Fruit fly (Drosophila melanogaster) whole organism, embryonic: ENCODE measurements around the gene brm.

ENCODE experiments used
- ATbp ChIP-seq: fragments of 200-800 bp; sonication (Bioruptor generic); optimal IDR thresholded peaks from 2 replicates; lab custom pipeline; 2017; ENCODE audit warnings: missing biosample characterization, mild to moderate bottlenecking, missing genetic modification characterization, missing genetic modification reagents
- Blimp-1 ChIP-seq: fragments of 200-800 bp; sonication (Bioruptor generic); optimal IDR thresholded peaks from 3 replicates; lab custom pipeline; 2018; ENCODE audit warnings: missing biosample characterization, missing genetic modification characterization, mild to moderate bottlenecking, moderate library complexity, missing genetic modification reagents
- CG11093 ChIP-seq: fragments of 200-800 bp; sonication (Bioruptor generic); IDR thresholded peaks from 3 replicates; pipeline ENCODE4 v1.3.6; 2022; ENCODE audit warnings: missing biosample characterization, missing genetic modification characterization
- CG12942 ChIP-seq: fragments of 200-800 bp; sonication (Bioruptor generic); optimal IDR thresholded peaks from 3 replicates; lab custom pipeline; 2016; ENCODE audit warnings: missing biosample characterization, missing genetic modification characterization
- CG14710 ChIP-seq: fragments of 200-800 bp; sonication (Bioruptor generic); optimal IDR thresholded peaks from 3 replicates; lab custom pipeline; 2019; ENCODE audit warnings: missing biosample characterization, mild to moderate bottlenecking, missing genetic modification characterization, moderate library complexity
- CG15514 ChIP-seq: fragments of 200-800 bp; sonication (Bioruptor generic); optimal IDR thresholded peaks from 3 replicates; lab custom pipeline; 2017; ENCODE audit warnings: missing biosample characterization, missing genetic modification characterization, mild to moderate bottlenecking, moderate library complexity, missing genetic modification reagents
- CG16863 ChIP-seq: fragments of 200-800 bp; sonication (Bioruptor generic); optimal IDR thresholded peaks from 3 replicates; lab custom pipeline; 2016; ENCODE audit warnings: missing biosample characterization, missing genetic modification characterization
- CG18599 ChIP-seq: fragments of 200-800 bp; sonication (Bioruptor generic); optimal IDR thresholded peaks from 3 replicates; lab custom pipeline; 2017; ENCODE audit warnings: missing biosample characterization, missing genetic modification characterization, mild to moderate bottlenecking, moderate library complexity, missing genetic modification reagents
- CG2116 ChIP-seq: fragments of 200-800 bp; sonication (Bioruptor generic); optimal IDR thresholded peaks from 3 replicates; lab custom pipeline; 2018; ENCODE audit warnings: missing biosample characterization, mild to moderate bottlenecking, missing genetic modification characterization
- CG2199 ChIP-seq: fragments of 200-800 bp; sonication (Bioruptor generic); IDR thresholded peaks from 3 replicates; pipeline ENCODE4 v1.3.6; 2022; ENCODE audit warnings: missing biosample characterization, missing genetic modification characterization
- CG31224 ChIP-seq: fragments of 200-800 bp; sonication (Bioruptor generic); IDR thresholded peaks from 2 replicates; pipeline ENCODE4 v1.3.6; 2022; ENCODE audit warnings: missing biosample characterization, missing genetic modification characterization
- CG3163 ChIP-seq: fragments of 200-800 bp; sonication (Bioruptor generic); optimal IDR thresholded peaks from 3 replicates; lab custom pipeline; 2016; ENCODE audit warnings: missing biosample characterization, missing genetic modification characterization
- CG4617 ChIP-seq: fragments of 200-800 bp; sonication (Bioruptor generic); optimal IDR thresholded peaks from 3 replicates; lab custom pipeline; 2016; ENCODE audit warnings: missing biosample characterization, missing genetic modification characterization, borderline replicate concordance
- CG5180 ChIP-seq: fragments of 200-800 bp; sonication (Bioruptor generic); optimal IDR thresholded peaks from 3 replicates; lab custom pipeline; 2017; ENCODE audit warnings: missing biosample characterization, missing genetic modification characterization, mild to moderate bottlenecking, moderate library complexity, missing genetic modification reagents
- CG6765 ChIP-seq: fragments of 200-800 bp; sonication (Bioruptor generic); optimal IDR thresholded peaks from 3 replicates; lab custom pipeline; 2017; ENCODE audit warnings: missing biosample characterization, mild to moderate bottlenecking, missing genetic modification characterization
- CG8478 ChIP-seq: fragments of >200 bp; optimal IDR thresholded peaks from 2 replicates; lab custom pipeline; 2018
- CG9727 ChIP-seq: fragments of 200-800 bp; sonication (Bioruptor generic); optimal IDR thresholded peaks from 3 replicates; lab custom pipeline; 2017; ENCODE audit warnings: missing biosample characterization, mild to moderate bottlenecking, missing genetic modification characterization
- CG9797 ChIP-seq: fragments of 200-800 bp; sonication (Bioruptor generic); optimal IDR thresholded peaks from 3 replicates; lab custom pipeline; 2018; ENCODE audit warnings: missing biosample characterization, mild to moderate bottlenecking, missing genetic modification characterization
- CG9876 ChIP-seq: fragments of 200-800 bp; sonication (Bioruptor generic); optimal IDR thresholded peaks from 2 replicates; lab custom pipeline; 2016; ENCODE audit warnings: missing biosample characterization, missing genetic modification characterization
- CoRest ChIP-seq: fragments of 200-800 bp; sonication (Bioruptor generic); optimal IDR thresholded peaks from 3 replicates; lab custom pipeline; 2018; ENCODE audit warnings: missing biosample characterization, mild to moderate bottlenecking, missing genetic modification characterization, moderate library complexity
- CrebB ChIP-seq: fragments of 200-800 bp; sonication (Bioruptor generic); optimal IDR thresholded peaks from 3 replicates; lab custom pipeline; 2018; ENCODE audit warnings: missing biosample characterization, mild to moderate bottlenecking, missing genetic modification characterization
- D19B ChIP-seq: fragments of 200-800 bp; sonication (Bioruptor generic); optimal IDR thresholded peaks from 2 replicates; lab custom pipeline; 2017; ENCODE audit warnings: missing biosample characterization, mild to moderate bottlenecking, missing genetic modification characterization
- Dbx ChIP-seq: fragments of 200-800 bp; sonication (Bioruptor generic); IDR thresholded peaks from 3 replicates; pipeline ENCODE4 v1.3.6; 2022; ENCODE audit warnings: missing biosample characterization, missing genetic modification characterization
- Dref ChIP-seq: fragments of 200-800 bp; sonication (Bioruptor generic); IDR thresholded peaks from 2 replicates; pipeline ENCODE4 v1.3.6; 2022; ENCODE audit warnings: missing biosample characterization, missing genetic modification characterization
- ERR ChIP-seq: fragments of 200-800 bp; sonication (Bioruptor generic); optimal IDR thresholded peaks from 2 replicates; lab custom pipeline; 2016; ENCODE audit warnings: missing biosample characterization, missing genetic modification characterization
- Ets65A ChIP-seq: fragments of 200-800 bp; sonication (Bioruptor generic); peaks from one replicate; lab custom pipeline; 2016; ENCODE audit warnings: missing biosample characterization, missing genetic modification characterization
- Fer2 ChIP-seq: fragments of 200-800 bp; sonication (Bioruptor generic); optimal IDR thresholded peaks from 2 replicates; lab custom pipeline; 2018; ENCODE audit warnings: missing biosample characterization, mild to moderate bottlenecking, missing genetic modification characterization, moderate library complexity
- H2.0 ChIP-seq: fragments of 200-800 bp; sonication (Bioruptor generic); IDR thresholded peaks from 2 replicates; pipeline ENCODE4 v1.3.6; 2022; ENCODE audit warnings: missing biosample characterization, missing genetic modification characterization
- HLH4C ChIP-seq: fragments of 200-800 bp; sonication (Bioruptor generic); IDR thresholded peaks from 3 replicates; pipeline ENCODE4 v1.3.6; 2022; ENCODE audit warnings: missing biosample characterization, missing genetic modification characterization; ENCODE audit not compliant: partially characterized antibody
- Hr39 ChIP-seq: fragments of >200 bp; optimal IDR thresholded peaks from 2 replicates; lab custom pipeline; 2017
- Jarid2 ChIP-seq: fragments of 200-800 bp; sonication (Bioruptor generic); optimal IDR thresholded peaks from 3 replicates; lab custom pipeline; 2017; ENCODE audit warnings: mild to moderate bottlenecking, missing biosample characterization, missing genetic modification reagents, missing genetic modification characterization
- MESR4 ChIP-seq: fragments of 200-800 bp; sonication (Bioruptor generic); optimal IDR thresholded peaks from 2 replicates; lab custom pipeline; 2018; ENCODE audit warnings: missing biosample characterization, mild to moderate bottlenecking, missing genetic modification characterization, moderate library complexity
- Med ChIP-seq: fragments of 200-800 bp; sonication (Bioruptor generic); peaks from one replicate; lab custom pipeline; 2016; ENCODE audit warnings: missing biosample characterization, missing genetic modification characterization, mild to moderate bottlenecking, inconsistent platforms, moderate library complexity
- NK7.1 ChIP-seq: fragments of 200-800 bp; sonication (Bioruptor generic); optimal IDR thresholded peaks from 3 replicates; lab custom pipeline; 2016; ENCODE audit warnings: missing biosample characterization, missing genetic modification characterization
- Side ChIP-seq: fragments of 200-800 bp; sonication (Bioruptor generic); optimal IDR thresholded peaks from 2 replicates; lab custom pipeline; 2016; ENCODE audit warnings: missing biosample characterization, missing genetic modification characterization
- Taf1 ChIP-seq: fragments of 200-800 bp; sonication (Bioruptor generic); IDR thresholded peaks from 2 replicates; pipeline ENCODE4 v1.3.6; 2022; ENCODE audit warnings: missing biosample characterization, missing genetic modification characterization
- Xbp1 ChIP-seq: fragments of 200-800 bp; sonication (Bioruptor generic); optimal IDR thresholded peaks from 3 replicates; lab custom pipeline; 2016; ENCODE audit warnings: missing biosample characterization, mild to moderate bottlenecking, missing genetic modification characterization
- ac ChIP-seq: fragments of 200-800 bp; sonication (Bioruptor generic); optimal IDR thresholded peaks from 3 replicates; lab custom pipeline; 2017; ENCODE audit warnings: missing biosample characterization, mild to moderate bottlenecking, missing genetic modification characterization
- aop ChIP-seq: fragments of 200-800 bp; sonication (Bioruptor generic); IDR thresholded peaks from 2 replicates; pipeline ENCODE4 v1.3.6; 2022; ENCODE audit warnings: missing biosample characterization, missing genetic modification characterization
- caup ChIP-seq: fragments of 200-800 bp; sonication (Bioruptor generic); optimal IDR thresholded peaks from 3 replicates; lab custom pipeline; 2017; ENCODE audit warnings: missing biosample characterization, mild to moderate bottlenecking, missing genetic modification characterization, moderate library complexity; ENCODE audit not compliant: severe bottlenecking
- maf-S ChIP-seq: fragments of 200-800 bp; sonication (Bioruptor generic); optimal IDR thresholded peaks from 2 replicates; lab custom pipeline; 2016; ENCODE audit warnings: missing biosample characterization, missing genetic modification characterization
- mld ChIP-seq: fragments of 200-800 bp; sonication (Bioruptor generic); IDR thresholded peaks from 3 replicates; pipeline ENCODE4 v1.3.6; 2022; ENCODE audit warnings: missing biosample characterization, missing genetic modification characterization; ENCODE audit not compliant: partially characterized antibody
- oc ChIP-seq: fragments of 200-800 bp; sonication (Bioruptor generic); optimal IDR thresholded peaks from 2 replicates; lab custom pipeline; 2018; ENCODE audit warnings: missing biosample characterization, mild to moderate bottlenecking, missing genetic modification characterization, moderate library complexity
- pros ChIP-seq: fragments of 200-800 bp; sonication (Bioruptor generic); optimal IDR thresholded peaks from 3 replicates; lab custom pipeline; 2019; ENCODE audit warnings: missing biosample characterization, mild to moderate bottlenecking, missing genetic modification characterization, moderate library complexity
- schlank ChIP-seq: fragments of 200-800 bp; sonication (Bioruptor generic); optimal IDR thresholded peaks from 2 replicates; lab custom pipeline; 2018; ENCODE audit warnings: missing biosample characterization, mild to moderate bottlenecking, missing genetic modification characterization
- tll ChIP-seq, 2 experiments: fragments of 200-800 bp in 1 of 2; fragments of >200 bp in 1 of 2; sonication (Bioruptor generic) in 1 of 2; optimal IDR thresholded peaks; 2 replicates each; lab custom pipeline; 2017 to 2019; ENCODE audit warnings: missing biosample characterization in 2 of 2, missing genetic modification characterization in 2 of 2, mild to moderate bottlenecking in 1 of 2, moderate library complexity in 1 of 2
- toy ChIP-seq: fragments of 200-800 bp; sonication (Bioruptor generic); IDR thresholded peaks from 2 replicates; pipeline ENCODE4 v1.3.6; 2022; ENCODE audit warnings: missing biosample characterization, missing genetic modification characterization
- twi ChIP-seq: fragments of 200-800 bp; optimal IDR thresholded peaks from 2 replicates; lab custom pipeline; 2019; ENCODE audit warnings: missing biosample characterization, mild to moderate bottlenecking, missing genetic modification characterization, moderate library complexity
- zen ChIP-seq: fragments of 200-800 bp; sonication (Bioruptor generic); optimal IDR thresholded peaks from 3 replicates; lab custom pipeline; 2018; ENCODE audit warnings: missing biosample characterization, mild to moderate bottlenecking, missing genetic modification characterization, moderate library complexity

The brm gene

DNA sequence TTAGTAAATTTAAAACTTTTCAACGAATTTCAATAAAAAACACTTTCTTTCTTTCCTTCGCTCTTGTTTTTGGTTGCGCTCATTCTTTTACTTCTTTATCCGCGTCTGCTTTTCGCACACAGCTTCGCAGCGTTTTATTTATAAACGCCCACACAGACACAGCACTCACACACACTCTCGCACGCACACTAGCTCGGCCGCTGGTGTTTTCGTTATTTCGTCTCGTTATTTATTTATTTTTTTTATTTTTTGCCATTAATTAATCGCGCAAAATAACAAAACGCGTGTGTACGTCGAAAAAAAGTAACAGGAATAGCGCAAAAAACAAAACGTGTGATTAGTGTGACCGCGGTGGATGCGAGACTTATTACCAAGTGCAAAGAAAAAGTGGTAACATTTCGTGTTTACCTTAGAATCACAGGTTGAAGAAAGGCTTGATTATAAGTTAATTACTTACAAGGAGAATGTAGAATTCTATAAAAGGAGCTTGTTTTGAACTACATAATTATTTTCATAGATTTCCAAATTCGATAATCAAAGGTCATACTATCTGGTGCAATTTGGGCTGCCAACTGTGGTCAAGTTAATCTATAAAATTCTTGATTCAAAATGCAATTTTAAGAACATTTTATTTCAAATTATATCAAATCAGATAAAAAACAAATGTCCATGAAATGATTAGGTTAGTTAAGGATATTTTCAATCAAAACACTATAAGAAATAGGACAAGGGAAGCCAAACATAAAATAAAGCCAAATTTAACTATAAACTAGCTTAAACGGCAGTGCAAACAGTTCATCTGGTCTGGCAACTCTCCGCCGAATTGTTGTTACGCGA is 21.9 kb upstream of the brm start, which contains the start of the genes hzg and mRpS31 (continued):
- no peak for TF ChIP-seq ac (GFP tag; lab: Kevin White, UChicago)
- peak; percentile 28 for TF ChIP-seq twi (tag; lab: Kevin White, UChicago)
- TF ChIP-seq ATbp (GFP tag; lab: Kevin White, UChicago): no peak
- TF ChIP-seq Blimp-1 (GFP tag; lab: Kevin White, UChicago): peak; percentile 65
- no peak for TF ChIP-seq D19B (GFP tag; lab: Kevin White, UChicago)
- TF ChIP-seq zen (tag; lab: Kevin White, UChicago): peak; percentile 39
- no peak for TF ChIP-seq maf-S (GFP tag; lab: Kevin White, UChicago)
- TF ChIP-seq CG8478: no peak
- no peak for TF ChIP-seq CG9876 (GFP tag; lab: Kevin White, UChicago)
- TF ChIP-seq Ets65A (GFP tag; lab: Kevin White, UChicago): peak; percentile 4
- peak; percentile 41 for TF ChIP-seq CG15514 (GFP tag; lab: Kevin White, UChicago)
- TF ChIP-seq schlank (tag; lab: Kevin White, UChicago): no peak
- TF ChIP-seq tll (GFP tag; optimal IDR thresholded peaks at IDR 0.05; lab: Kevin White, UChicago): no peak
- TF ChIP-seq caup: no peak
- no peak for TF ChIP-seq HLH4C (GFP tag; lab: Robert Waterston, UW)
- TF ChIP-seq pros (GFP tag; lab: Kevin White, UChicago): no peak
- TF ChIP-seq toy (GFP tag; lab: Robert Waterston, UW): no peak
- no peak for TF ChIP-seq CrebB (tag; lab: Kevin White, UChicago)
- peak; percentile 19; the same call in 1 of the 3 replicates for TF ChIP-seq Dbx (GFP tag; lab: Robert Waterston, UW)
- peak; percentile 73 for TF ChIP-seq CoRest (tag; lab: Kevin White, UChicago)
- no peak for TF ChIP-seq oc (tag; lab: Kevin White, UChicago)
- no peak for TF ChIP-seq mld (GFP tag; lab: Robert Waterston, UW)
- peak; percentile 54; the same call in 1 of the 2 replicates for TF ChIP-seq Taf1 (GFP tag; lab: Robert Waterston, UW)
- no peak for TF ChIP-seq Hr39 (lab: Kevin White, UChicago)
- TF ChIP-seq CG2116 (GFP tag; lab: Kevin White, UChicago): peak; percentile 58
- peak; percentile 54 for TF ChIP-seq Xbp1 (GFP tag; lab: Kevin White, UChicago)
- TF ChIP-seq CG5180 (GFP tag; lab: Kevin White, UChicago): no peak
- TF ChIP-seq CG11093 (GFP tag; lab: Robert Waterston, UW): no peak
- TF ChIP-seq Med (GFP tag; lab: Kevin White, UChicago): peak; percentile 87
- TF ChIP-seq CG31224 (GFP tag; lab: Robert Waterston, UW): 0 out of 2 replicates have a peak, but pooled peaks have one; percentile 35
- peak; percentile 49 for TF ChIP-seq CG18599 (GFP tag; lab: Kevin White, UChicago)
- TF ChIP-seq H2.0 (GFP tag; lab: Robert Waterston, UW): peak; percentile 43; the same call in 1 of the 2 replicates
- TF ChIP-seq Jarid2 (GFP tag; lab: Kevin White, UChicago): peak; percentile 74
- no peak for TF ChIP-seq Dref (GFP tag; lab: Robert Waterston, UW)
- TF ChIP-seq ERR (GFP tag; lab: Kevin White, UChicago): no peak
- TF ChIP-seq CG3163 (GFP tag; lab: Kevin White, UChicago): peak; percentile 40
- no peak for TF ChIP-seq CG2199 (GFP tag; lab: Robert Waterston, UW)
- peak; percentile 60 for TF ChIP-seq CG16863 (GFP tag; lab: Kevin White, UChicago)
- TF ChIP-seq aop (GFP tag; lab: Robert Waterston, UW): no peak
- peak; percentile 20 for TF ChIP-seq Fer2 (tag; lab: Kevin White, UChicago)
- TF ChIP-seq Side (GFP tag; lab: Kevin White, UChicago): peak; percentile 39
- TF ChIP-seq CG14710: peak; percentile 79
- TF ChIP-seq CG9797 (GFP tag; lab: Kevin White, UChicago): peak; percentile 82
- TF ChIP-seq NK7.1: no peak
- TF ChIP-seq CG6765 (GFP tag; lab: Kevin White, UChicago): no peak
- TF ChIP-seq CG12942 (GFP tag; lab: Kevin White, UChicago): peak; percentile 45
- peak; percentile 32 for TF ChIP-seq CG4617
- TF ChIP-seq MESR4 (GFP tag; lab: Kevin White, UChicago): peak; percentile 63
- peak; percentile 35 for TF ChIP-seq CG9727 (GFP tag; lab: Kevin White, UChicago)
